Worm (Caenorhabditis elegans) whole organism, mixed stage, embryonic: ENCODE results near the gene sftb-1.

Experiments
- M03D4.4 ChIP-seq: sonication (generic microtip); optimal IDR thresholded peaks from 2 replicates; lab custom pipeline; 2017; ENCODE audit warnings: mild to moderate bottlenecking, missing genetic modification characterization, missing compliant biosample characterization
- bed-3 ChIP-seq: fragments of 200-800 bp; sonication (Bioruptor generic); optimal IDR thresholded peaks from 3 replicates; lab custom pipeline; 2018; ENCODE audit warnings: mild to moderate bottlenecking, missing genetic modification characterization, moderate library complexity, missing compliant biosample characterization
- ceh-39 ChIP-seq: fragments of 150-350 bp; optimal IDR thresholded peaks from 2 replicates; lab custom pipeline; 2014; ENCODE audit warnings: missing biosample characterization, missing genetic modification characterization
- ceh-43 ChIP-seq: fragments of 200-800 bp; sonication (Bioruptor generic); optimal IDR thresholded peaks from 2 replicates; lab custom pipeline; 2018; ENCODE audit warnings: mild to moderate bottlenecking, missing genetic modification characterization, moderate library complexity, missing compliant biosample characterization
- ceh-83 ChIP-seq: fragments of 200-800 bp; sonication (Bioruptor generic); optimal IDR thresholded peaks from 2 replicates; lab custom pipeline; 2018; ENCODE audit warnings: mild to moderate bottlenecking, missing genetic modification characterization, missing compliant biosample characterization
- ces-1 ChIP-seq: fragments of 150-350 bp; optimal IDR thresholded peaks from 2 replicates; lab custom pipeline; 2014; ENCODE audit warnings: missing biosample characterization, missing genetic modification reagents, missing genetic modification characterization
- drap-1 ChIP-seq: fragments of 200-800 bp; sonication (Bioruptor generic); optimal IDR thresholded peaks from 3 replicates; lab custom pipeline; 2018; ENCODE audit warnings: mild to moderate bottlenecking, missing genetic modification characterization, missing compliant biosample characterization
- elt-1 ChIP-seq: sonication (generic microtip); optimal IDR thresholded peaks from 2 replicates; lab custom pipeline; 2017; ENCODE audit warnings: missing genetic modification characterization, mild to moderate bottlenecking, missing compliant biosample characterization, antibody characterized with exemption, moderate library complexity, borderline replicate concordance; ENCODE audit not compliant: insufficient read depth
- flh-1 ChIP-seq: fragments of 200-800 bp; sonication (Bioruptor generic); optimal IDR thresholded peaks from 2 replicates; lab custom pipeline; 2018; ENCODE audit warnings: mild to moderate bottlenecking, missing genetic modification characterization, moderate library complexity, missing compliant biosample characterization
- ham-2 ChIP-seq: fragments of 200-800 bp; sonication (Bioruptor generic); optimal IDR thresholded peaks from 2 replicates; lab custom pipeline; 2018; ENCODE audit warnings: mild to moderate bottlenecking, missing genetic modification characterization, missing compliant biosample characterization
- lin-13 ChIP-seq: fragments of 150-350 bp; optimal IDR thresholded peaks from 2 replicates; lab custom pipeline; 2014; ENCODE audit warnings: missing biosample characterization, missing genetic modification characterization
- lin-32 ChIP-seq: fragments of 200-800 bp; sonication (Bioruptor generic); optimal IDR thresholded peaks from 2 replicates; lab custom pipeline; 2018; ENCODE audit warnings: mild to moderate bottlenecking, missing genetic modification characterization, missing compliant biosample characterization
- lsy-2 ChIP-seq: fragments of 150-350 bp; optimal IDR thresholded peaks from 2 replicates; lab custom pipeline; 2014; ENCODE audit warnings: missing biosample characterization, missing genetic modification characterization
- mab-5 ChIP-seq: fragments of 150-350 bp; optimal IDR thresholded peaks from 2 replicates; lab custom pipeline; 2014; ENCODE audit warnings: missing biosample characterization, missing genetic modification characterization
- mep-1 ChIP-seq: fragments of 150-350 bp; optimal IDR thresholded peaks from 2 replicates; lab custom pipeline; 2017; ENCODE audit warnings: missing biosample characterization, missing genetic modification reagents, missing genetic modification characterization, inconsistent platforms
- mls-2 ChIP-seq: sonication (generic microtip); optimal IDR thresholded peaks from 2 replicates; lab custom pipeline; 2016; ENCODE audit warnings: mild to moderate bottlenecking, missing genetic modification characterization, moderate library complexity, missing compliant biosample characterization
- nhr-12 ChIP-seq: fragments of 150-350 bp; optimal IDR thresholded peaks from 2 replicates; lab custom pipeline; 2014; ENCODE audit warnings: missing biosample characterization, missing genetic modification characterization
- nhr-2 ChIP-seq: fragments of 150-350 bp; optimal IDR thresholded peaks from 2 replicates; lab custom pipeline; 2014; ENCODE audit warnings: missing biosample characterization, missing genetic modification characterization
- nhr-28 ChIP-seq: fragments of 150-350 bp; optimal IDR thresholded peaks from 2 replicates; lab custom pipeline; 2014; ENCODE audit warnings: missing biosample characterization, missing genetic modification characterization
- pha-4 ChIP-seq: fragments of 150-350 bp; optimal IDR thresholded peaks from 2 replicates; lab custom pipeline; 2018; ENCODE audit warnings: missing biosample characterization, missing genetic modification reagents, missing genetic modification characterization
- snpc-4 ChIP-seq: fragments of 150-350 bp; optimal IDR thresholded peaks from 2 replicates; lab custom pipeline; 2014; ENCODE audit warnings: missing biosample characterization, missing genetic modification characterization
- sptf-1 ChIP-seq: sonication (generic microtip); optimal IDR thresholded peaks from 2 replicates; lab custom pipeline; 2017; ENCODE audit warnings: mild to moderate bottlenecking, missing genetic modification characterization, moderate library complexity, missing compliant biosample characterization
- tbx-8 ChIP-seq: fragments of 200-800 bp; sonication (Bioruptor generic); optimal IDR thresholded peaks from 2 replicates; lab custom pipeline; 2018; ENCODE audit warnings: mild to moderate bottlenecking, missing genetic modification characterization, moderate library complexity, missing compliant biosample characterization
- unc-120 ChIP-seq: sonication (generic microtip); optimal IDR thresholded peaks from 2 replicates; lab custom pipeline; 2017; ENCODE audit warnings: missing genetic modification characterization, missing compliant biosample characterization; ENCODE audit not compliant: poor library complexity, severe bottlenecking
- unc-39 ChIP-seq: fragments of 150-350 bp; optimal IDR thresholded peaks from 2 replicates; lab custom pipeline; 2014; ENCODE audit warnings: missing biosample characterization, missing genetic modification characterization
- zip-8 ChIP-seq: fragments of 150-350 bp; optimal IDR thresholded peaks from 2 replicates; lab custom pipeline; 2014; ENCODE audit warnings: missing biosample characterization, missing genetic modification characterization

The sftb-1 gene

DNA sequence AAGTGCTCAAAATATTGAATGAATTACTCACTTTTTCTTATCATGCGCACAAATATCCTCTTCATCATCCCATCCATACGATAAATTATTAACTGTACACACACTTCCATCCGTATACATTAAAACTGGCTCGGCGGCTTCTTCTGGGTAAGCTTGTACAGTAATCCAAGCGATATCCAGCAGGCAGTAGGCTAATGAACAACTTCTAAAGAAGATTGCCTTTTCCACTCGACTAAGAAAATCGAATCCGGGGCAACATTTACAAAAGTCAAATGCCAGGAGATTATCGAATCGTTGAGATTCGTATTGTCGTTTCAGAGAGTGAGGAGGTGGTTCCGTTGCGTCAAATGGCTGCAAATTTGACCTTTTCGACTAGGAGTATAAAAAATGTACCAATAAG, 37.7 kb downstream of the sftb-1 start:
- no peak for TF ChIP-seq ceh-39 (tag; lab: Kevin White, UChicago)
- TF ChIP-seq bed-3 (GFP tag; lab: Kevin White, UChicago): no peak
- no peak for TF ChIP-seq drap-1 (GFP tag; lab: Kevin White, UChicago)
- no peak for TF ChIP-seq mab-5 (tag; lab: Kevin White, UChicago)
- no peak for TF ChIP-seq nhr-2 (tag; lab: Kevin White, UChicago)
- no peak for TF ChIP-seq sptf-1 (tag; lab: Kevin White, UChicago)
- no peak for TF ChIP-seq flh-1 (GFP tag; lab: Kevin White, UChicago)

DNA sequence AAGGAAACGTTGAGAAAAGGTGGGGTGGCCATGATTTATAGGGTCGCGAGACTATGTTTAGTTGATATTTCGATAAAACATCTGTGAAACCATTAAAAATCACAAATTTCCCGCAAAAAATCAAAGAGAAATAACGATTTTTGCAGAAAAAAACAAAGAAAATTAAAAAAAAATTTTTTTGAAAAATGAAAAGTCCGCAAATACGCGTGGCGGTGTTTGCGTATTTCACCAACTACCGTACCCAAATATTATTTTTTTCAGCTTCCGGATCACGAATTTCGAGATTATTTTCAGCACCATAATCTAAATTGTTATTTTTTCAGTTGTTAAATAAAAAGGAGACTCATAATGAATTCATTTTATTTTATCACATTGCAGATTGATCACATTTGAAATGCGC, 39.0 kb downstream of the sftb-1 start:
- no peak for TF ChIP-seq nhr-28 (tag; lab: Kevin White, UChicago)
- peak; percentile 52 for TF ChIP-seq lsy-2 (tag; lab: Kevin White, UChicago)
- no peak for TF ChIP-seq mab-5 (tag; lab: Kevin White, UChicago)
- no peak for TF ChIP-seq ceh-39 (tag; lab: Kevin White, UChicago)
- TF ChIP-seq mep-1 (tag; lab: Kevin White, UChicago): no peak
- no peak for TF ChIP-seq ham-2 (GFP tag; lab: Kevin White, UChicago)
- no peak for TF ChIP-seq flh-1 (GFP tag; lab: Kevin White, UChicago)
- TF ChIP-seq, all 35 proteins: peak for 1

DNA sequence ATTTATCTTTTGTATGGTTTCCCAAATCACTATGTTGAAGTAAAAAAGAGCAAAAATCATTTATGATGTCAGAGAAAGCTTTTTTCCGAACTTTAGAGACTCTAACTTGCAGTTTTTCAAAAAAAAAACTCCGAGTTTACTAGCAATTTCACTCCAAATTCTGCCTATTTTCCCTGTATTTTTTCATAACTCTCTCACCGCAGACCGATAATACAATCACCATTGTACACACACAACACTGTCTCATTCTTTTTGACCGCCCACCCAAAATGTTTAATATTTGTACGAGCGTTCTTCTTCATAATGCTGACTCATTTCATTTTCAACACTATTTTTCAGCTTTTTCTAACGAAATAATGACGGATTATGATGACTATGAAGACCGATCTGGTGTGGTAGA, 40.2 kb downstream of the sftb-1 start, which contains the start of gene F43C1.5:
Gene F43C1.5 (plus strand): TSS at position 301 of the 400 bp plus-strand sequence.
- TF ChIP-seq mls-2 (tag; lab: Kevin White, UChicago) (no peak), nhr-28 (tag; lab: Kevin White, UChicago) (no peak), lin-32 (GFP tag; lab: Kevin White, UChicago) (no peak), lin-13 (tag; lab: Kevin White, UChicago) (no peak), mep-1 (tag; lab: Kevin White, UChicago) (no peak), ceh-43 (GFP tag; lab: Kevin White, UChicago) (no peak), snpc-4 (tag; lab: Kevin White, UChicago) (no peak), pha-4 (no peak), ces-1 (GFP tag; lab: Kevin White, UChicago) (no peak), M03D4.4 (tag; lab: Kevin White, UChicago) (no peak), nhr-12 (tag; lab: Kevin White, UChicago) (no peak), ceh-83 (GFP tag; lab: Kevin White, UChicago) (no peak), elt-1 (no peak), mab-5 (tag; lab: Kevin White, UChicago) (no peak), drap-1 (GFP tag; lab: Kevin White, UChicago) (no peak), unc-120 (tag; lab: Kevin White, UChicago) (no peak), zip-8 (tag; lab: Kevin White, UChicago) (no peak)

DNA sequence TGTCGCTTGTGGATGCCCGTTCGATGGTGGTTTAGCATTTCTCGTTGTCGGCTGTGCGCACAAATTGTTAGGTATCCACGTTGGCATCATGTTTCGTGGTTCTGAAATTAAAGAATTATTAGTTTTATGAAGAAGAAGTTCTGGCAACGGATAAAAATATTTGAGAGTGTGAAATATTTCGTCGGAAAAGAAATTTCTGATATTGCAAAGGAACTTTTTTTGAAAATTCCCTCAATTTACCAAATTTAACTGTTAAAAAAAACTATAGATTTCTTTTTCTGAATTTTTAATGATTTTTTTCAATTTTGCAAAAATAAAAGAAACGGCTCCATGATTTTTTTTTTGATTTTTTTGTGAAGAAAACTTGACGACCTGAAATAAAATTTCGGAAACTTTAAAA, 41.1 kb downstream of the sftb-1 start, which contains the start of gene mpk-1:
Gene mpk-1 (minus strand): TSS at position 101 of the 400 bp plus-strand sequence.
- TF ChIP-seq lsy-2 (tag; lab: Kevin White, UChicago) (no peak), ceh-43 (GFP tag; lab: Kevin White, UChicago) (no peak), unc-39 (tag; lab: Kevin White, UChicago) (no peak), M03D4.4 (tag; lab: Kevin White, UChicago) (no peak), mab-5 (tag; lab: Kevin White, UChicago) (no peak), ceh-39 (tag; lab: Kevin White, UChicago) (no peak), nhr-28 (tag; lab: Kevin White, UChicago) (no peak), flh-1 (GFP tag; lab: Kevin White, UChicago) (no peak), pha-4 (no peak), tbx-8 (GFP tag; lab: Kevin White, UChicago) (no peak)

DNA sequence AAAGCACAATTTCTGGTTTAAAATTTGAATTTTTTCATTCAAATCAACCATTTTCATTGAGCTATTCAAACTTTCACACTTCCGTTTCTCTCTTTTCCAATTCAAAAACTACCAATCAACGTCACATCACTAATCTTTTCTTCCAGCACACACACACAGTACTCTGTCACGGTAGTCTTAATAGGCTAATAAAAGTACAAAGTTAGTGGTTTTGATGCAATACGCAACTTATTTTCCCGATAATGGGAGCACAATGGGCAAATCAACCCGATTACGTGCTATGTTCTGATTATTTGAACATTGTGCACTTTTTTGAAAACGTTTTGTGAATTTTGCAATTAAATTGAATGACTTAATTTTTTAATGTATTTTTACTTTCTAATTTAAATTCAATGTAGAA, 41.7 kb downstream of the sftb-1 start:
- no peak for TF ChIP-seq bed-3 (GFP tag; lab: Kevin White, UChicago)
- no peak for TF ChIP-seq unc-120 (tag; lab: Kevin White, UChicago)
- no peak for TF ChIP-seq lin-32 (GFP tag; lab: Kevin White, UChicago)
- TF ChIP-seq ceh-43 (GFP tag; lab: Kevin White, UChicago): no peak
- no peak for TF ChIP-seq nhr-2 (tag; lab: Kevin White, UChicago)

DNA sequence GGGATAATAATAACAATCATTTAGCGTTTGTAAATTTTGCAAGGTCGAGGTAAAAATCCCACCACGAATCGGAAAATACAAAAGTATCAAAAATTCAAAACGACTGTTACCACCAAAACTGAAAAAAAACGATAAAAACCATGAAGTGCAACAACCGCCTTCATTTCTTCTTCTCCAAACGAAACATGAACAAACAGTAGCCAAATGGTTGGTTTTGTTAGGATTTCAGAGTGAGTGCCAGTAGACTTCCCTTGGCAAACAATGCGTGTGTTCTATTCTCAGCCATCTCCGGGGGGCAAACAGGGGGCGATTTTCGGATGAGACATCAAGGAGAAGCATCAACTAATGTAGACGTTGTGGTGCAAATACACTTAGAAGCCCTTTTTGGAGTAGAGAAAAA, 44.3 kb downstream of the sftb-1 start:
- no peak for TF ChIP-seq elt-1
